Fruit fly (Drosophila melanogaster) whole organism, pupa: ENCODE results near the gene CG12011.

ENCODE experiments used
- CG10348 ChIP-seq: fragments of 200-800 bp; sonication (Bioruptor generic); IDR thresholded peaks from 2 replicates; pipeline ENCODE4 v1.3.6; 2022; ENCODE audit warnings: missing biosample characterization, missing genetic modification characterization
- CG12605 ChIP-seq: fragments of 200-800 bp; sonication (Bioruptor generic); IDR thresholded peaks from 2 replicates; pipeline ENCODE4 v1.3.6; 2022; ENCODE audit warnings: missing biosample characterization, missing genetic modification characterization
- CG13204 ChIP-seq: fragments of 200-800 bp; sonication (Bioruptor generic); optimal IDR thresholded peaks from 2 replicates; lab custom pipeline; 2018; ENCODE audit warnings: missing biosample characterization, mild to moderate bottlenecking, missing genetic modification characterization, moderate library complexity
- CG14655 ChIP-seq: fragments of 200-800 bp; sonication (Bioruptor generic); optimal IDR thresholded peaks from 3 replicates; lab custom pipeline; 2017; ENCODE audit warnings: mild to moderate bottlenecking, missing biosample characterization, missing genetic modification reagents, missing genetic modification characterization
- CG15710 ChIP-seq: fragments of 200-800 bp; sonication (Bioruptor generic); optimal IDR thresholded peaks from 2 replicates; lab custom pipeline; 2018; ENCODE audit warnings: missing biosample characterization, mild to moderate bottlenecking, missing genetic modification characterization, moderate library complexity
- CG17806 ChIP-seq: fragments of 200-800 bp; sonication (Bioruptor generic); optimal IDR thresholded peaks from 2 replicates; lab custom pipeline; 2018; ENCODE audit warnings: missing biosample characterization, mild to moderate bottlenecking, missing genetic modification characterization, moderate library complexity
- CG32121 ChIP-seq: fragments of 200-800 bp; sonication (Bioruptor generic); IDR thresholded peaks from 2 replicates; pipeline ENCODE4 v1.3.6; 2022; ENCODE audit warnings: missing biosample characterization, missing genetic modification characterization
- CG34367 ChIP-seq: fragments of 200-800 bp; sonication (Bioruptor generic); optimal IDR thresholded peaks from 2 replicates; lab custom pipeline; 2018; ENCODE audit warnings: missing biosample characterization, mild to moderate bottlenecking, missing genetic modification characterization
- CG4496 ChIP-seq: fragments of 200-800 bp; sonication (Bioruptor generic); IDR thresholded peaks from 3 replicates; pipeline ENCODE4 v1.3.6; 2022; ENCODE audit warnings: missing biosample characterization, missing genetic modification characterization
- CG8159 ChIP-seq: fragments of 200-800 bp; sonication (Bioruptor generic); optimal IDR thresholded peaks from 3 replicates; lab custom pipeline; 2018; ENCODE audit warnings: missing biosample characterization, mild to moderate bottlenecking, missing genetic modification characterization, moderate library complexity
- CG8301 ChIP-seq: fragments of 200-800 bp; sonication (Bioruptor generic); optimal IDR thresholded peaks from 2 replicates; lab custom pipeline; 2018; ENCODE audit warnings: missing biosample characterization, mild to moderate bottlenecking, missing genetic modification characterization
- CG9948 ChIP-seq: fragments of 200-800 bp; sonication (Bioruptor generic); optimal IDR thresholded peaks from 2 replicates; lab custom pipeline; 2018; ENCODE audit warnings: missing biosample characterization, mild to moderate bottlenecking, missing genetic modification characterization, moderate library complexity
- D1 ChIP-seq: fragments of 200-800 bp; sonication (Bioruptor generic); optimal IDR thresholded peaks from 2 replicates; lab custom pipeline; 2018; ENCODE audit warnings: missing biosample characterization, mild to moderate bottlenecking, missing genetic modification characterization, moderate library complexity
- EcR ChIP-seq: fragments of 200-800 bp; sonication (Bioruptor generic); optimal IDR thresholded peaks from 3 replicates; lab custom pipeline; 2019; ENCODE audit warnings: missing biosample characterization, missing genetic modification characterization, mild to moderate bottlenecking, moderate library complexity, missing genetic modification reagents
- Ets98B ChIP-seq: fragments of 200-800 bp; sonication (Bioruptor generic); IDR thresholded peaks from 2 replicates; pipeline ENCODE4 v1.3.6; 2022; ENCODE audit warnings: missing biosample characterization, missing genetic modification characterization
- Pif1A ChIP-seq: fragments of 200-800 bp; sonication (Bioruptor generic); optimal IDR thresholded peaks from 3 replicates; lab custom pipeline; 2016; ENCODE audit warnings: missing biosample characterization, missing genetic modification characterization
- Pif1B ChIP-seq: fragments of 200-800 bp; sonication (Bioruptor generic); optimal IDR thresholded peaks from 3 replicates; lab custom pipeline; 2016; ENCODE audit warnings: missing biosample characterization, missing genetic modification characterization
- Snoo ChIP-seq: fragments of 200-800 bp; sonication (Bioruptor generic); optimal IDR thresholded peaks from 3 replicates; lab custom pipeline; 2017; ENCODE audit warnings: missing biosample characterization, mild to moderate bottlenecking, missing genetic modification characterization, inconsistent platforms
- fd96Ca ChIP-seq: fragments of 200-800 bp; sonication (Bioruptor generic); IDR thresholded peaks from 3 replicates; pipeline ENCODE4 v1.3.6; 2022; ENCODE audit warnings: missing biosample characterization, missing genetic modification characterization
- gl ChIP-seq: fragments of 200-800 bp; sonication (Bioruptor generic); optimal IDR thresholded peaks from 2 replicates; lab custom pipeline; 2018; ENCODE audit warnings: missing biosample characterization, mild to moderate bottlenecking, missing genetic modification characterization
- rn ChIP-seq: fragments of 200-800 bp; sonication (Bioruptor generic); IDR thresholded peaks from 2 replicates; pipeline ENCODE4 v1.3.6; 2022; ENCODE audit warnings: missing biosample characterization, missing genetic modification characterization

The CG12011 gene

DNA sequence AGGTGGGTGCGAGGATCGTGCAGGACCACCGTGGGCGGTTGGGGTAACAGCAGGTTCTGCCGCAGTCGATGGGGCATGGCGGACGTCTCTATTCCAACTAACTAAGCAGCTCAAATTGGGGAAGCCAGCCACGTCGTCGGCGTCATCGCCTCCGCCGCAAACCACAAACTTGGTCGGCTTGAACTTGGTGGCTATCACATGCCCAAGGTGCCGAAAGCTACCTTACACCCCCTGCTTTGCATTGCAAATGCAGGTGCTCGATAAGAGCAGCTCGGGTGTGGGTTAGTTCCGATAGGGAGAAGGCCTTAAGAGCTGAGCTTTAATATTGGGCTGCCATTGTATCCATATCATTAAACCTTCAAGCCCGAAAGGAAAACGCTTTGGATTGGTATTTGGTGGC lies 24.4 kb upstream of the CG12011 start, which contains the start of gene RabX5:
Gene RabX5, minus strand, starts transcription at position 101 of the 400 bp plus-strand sequence.
- no peak for TF ChIP-seq Ets98B
- no peak for TF ChIP-seq CG15710 (tag; lab: Kevin White, UChicago)
- no peak for TF ChIP-seq CG17806 (tag; lab: Kevin White, UChicago)
- TF ChIP-seq CG9948 (tag; lab: Kevin White, UChicago), result no peak
- no peak for TF ChIP-seq CG4496 (GFP tag; lab: Robert Waterston, UW)
- TF ChIP-seq D1 (tag; lab: Kevin White, UChicago), result no peak
- TF ChIP-seq rn (GFP tag; lab: Robert Waterston, UW), result no peak
- no peak for TF ChIP-seq gl (tag; lab: Kevin White, UChicago)

DNA sequence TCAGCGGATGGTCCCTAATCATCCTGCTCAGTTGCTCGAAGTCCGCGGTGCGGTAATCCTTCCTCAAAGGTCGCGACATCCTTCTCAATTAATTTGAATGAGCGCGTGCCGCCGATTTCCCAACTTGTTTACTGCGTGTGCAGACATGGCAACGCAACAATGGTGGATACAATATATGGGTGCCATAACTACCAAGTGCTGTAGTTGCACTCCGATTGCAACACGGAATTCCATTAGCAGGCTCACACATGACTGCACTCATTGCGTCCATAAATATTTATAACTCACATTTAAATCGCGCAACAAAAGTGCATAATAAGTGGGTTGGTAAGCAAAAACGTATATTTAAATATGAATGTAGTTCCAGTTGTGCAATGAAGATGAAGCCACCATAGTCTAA lies 21.8 kb upstream of the CG12011 start, which contains the start of gene CG13930:
Gene CG13930, minus strand, starts transcription at position 101 of the 400 bp plus-strand sequence.
- TF ChIP-seq EcR (no peak), CG34367 (no peak), Pif1A (GFP tag; lab: Kevin White, UChicago) (no peak), CG12605 (GFP tag; lab: Robert Waterston, UW) (no peak), CG8301 (tag; lab: Kevin White, UChicago) (no peak), CG9948 (tag; lab: Kevin White, UChicago) (no peak), CG13204 (no peak), D1 (tag; lab: Kevin White, UChicago) (no peak), CG15710 (tag; lab: Kevin White, UChicago) (no peak), fd96Ca (GFP tag; lab: Robert Waterston, UW) (no peak), CG4496 (GFP tag; lab: Robert Waterston, UW) (no peak), Ets98B (no peak), CG14655 (GFP tag; lab: Kevin White, UChicago) (no peak), gl (tag; lab: Kevin White, UChicago) (no peak), rn (GFP tag; lab: Robert Waterston, UW) (no peak), Snoo (no peak), Pif1B (GFP tag; lab: Kevin White, UChicago) (no peak), CG32121 (GFP tag; lab: Robert Waterston, UW) (no peak), CG10348 (GFP tag; lab: Robert Waterston, UW) (no peak), CG17806 (tag; lab: Kevin White, UChicago) (no peak)

DNA sequence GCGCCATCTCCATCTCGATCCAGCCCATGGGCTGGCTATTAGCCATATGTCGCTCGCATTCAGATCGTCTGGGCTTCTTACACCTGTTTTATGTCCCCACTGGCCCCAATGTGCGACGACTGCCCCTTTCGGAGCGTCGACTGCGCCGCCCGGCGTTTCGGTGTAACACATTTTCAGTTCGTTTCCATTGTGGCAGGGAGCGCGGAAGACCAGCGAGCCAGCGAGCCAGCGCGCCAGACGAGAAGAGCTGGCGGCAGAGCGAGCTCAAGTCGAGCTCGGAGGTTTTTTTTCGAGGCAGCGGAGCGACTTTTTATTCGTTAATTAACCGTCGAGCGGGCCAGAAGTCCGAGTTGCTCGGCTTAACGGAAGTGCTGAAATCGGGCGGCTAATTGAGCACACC lies 20.0 kb upstream of the CG12011 start, which contains the start of gene CG7991:
Gene CG7991, plus strand, starts transcription at position 329 of the 400 bp plus-strand sequence.
- no peak for TF ChIP-seq rn (GFP tag; lab: Robert Waterston, UW)
- TF ChIP-seq EcR, result no peak
- TF ChIP-seq CG14655 (GFP tag; lab: Kevin White, UChicago), result no peak
- no peak for TF ChIP-seq CG17806 (tag; lab: Kevin White, UChicago)
- TF ChIP-seq CG4496 (GFP tag; lab: Robert Waterston, UW), result no peak; the same call in 2 of the 3 replicates
- TF ChIP-seq CG13204, result no peak
- no peak for TF ChIP-seq fd96Ca (GFP tag; lab: Robert Waterston, UW)
- no peak for TF ChIP-seq D1 (tag; lab: Kevin White, UChicago)
- TF ChIP-seq Snoo, result no peak
- TF ChIP-seq, all 21 proteins: peak for 0

DNA sequence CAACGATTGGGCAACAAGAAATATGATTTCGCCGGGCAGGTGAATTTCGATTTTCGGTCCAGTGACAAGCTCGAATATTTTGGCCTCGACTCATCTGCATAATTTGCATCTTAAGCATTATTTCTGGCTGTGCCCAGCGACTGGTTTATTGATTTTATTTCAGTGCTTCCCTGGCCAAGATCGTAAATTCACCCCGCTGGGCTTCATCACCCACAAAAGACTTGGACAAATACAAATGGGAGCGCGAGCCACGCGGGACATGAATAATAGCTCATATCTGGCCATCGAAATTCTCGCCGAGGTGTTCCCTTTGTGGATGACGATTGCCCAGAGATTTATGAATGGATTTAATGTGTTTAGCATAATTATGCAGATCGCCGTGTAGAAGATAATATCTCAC lies 19.2 kb upstream of the CG12011 start:
- TF ChIP-seq D1 (tag; lab: Kevin White, UChicago) (no peak), Ets98B (no peak), CG17806 (tag; lab: Kevin White, UChicago) (no peak), Snoo (no peak), EcR (no peak), CG34367 (no peak), CG8301 (tag; lab: Kevin White, UChicago) (no peak), Pif1B (GFP tag; lab: Kevin White, UChicago) (no peak), CG4496 (GFP tag; lab: Robert Waterston, UW) (no peak), fd96Ca (GFP tag; lab: Robert Waterston, UW) (no peak), CG9948 (tag; lab: Kevin White, UChicago) (no peak), Pif1A (GFP tag; lab: Kevin White, UChicago) (no peak), CG12605 (GFP tag; lab: Robert Waterston, UW) (no peak), CG15710 (tag; lab: Kevin White, UChicago) (no peak), gl (tag; lab: Kevin White, UChicago) (no peak)

DNA sequence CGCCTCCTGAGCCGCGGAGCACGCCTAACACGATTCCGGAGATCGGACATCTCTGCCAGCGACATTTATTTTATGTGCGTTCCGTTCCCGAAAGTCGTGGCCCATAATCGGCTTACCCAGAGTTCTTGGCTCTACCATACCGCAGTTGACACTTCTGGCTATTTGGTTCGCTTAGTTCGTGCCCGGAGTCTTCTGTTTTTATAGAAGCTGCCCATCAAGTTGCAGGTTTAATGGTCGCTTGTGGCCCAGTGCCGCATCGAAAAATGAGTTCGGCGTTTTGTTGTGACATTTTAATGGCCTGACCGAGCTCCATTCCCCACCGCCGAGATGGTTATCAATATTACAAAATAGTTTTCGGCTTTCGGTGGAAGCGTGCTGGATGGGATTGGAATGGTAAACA lies 18.2 kb upstream of the CG12011 start:
- TF ChIP-seq CG8301 (tag; lab: Kevin White, UChicago) (no peak), CG17806 (tag; lab: Kevin White, UChicago) (no peak)

DNA sequence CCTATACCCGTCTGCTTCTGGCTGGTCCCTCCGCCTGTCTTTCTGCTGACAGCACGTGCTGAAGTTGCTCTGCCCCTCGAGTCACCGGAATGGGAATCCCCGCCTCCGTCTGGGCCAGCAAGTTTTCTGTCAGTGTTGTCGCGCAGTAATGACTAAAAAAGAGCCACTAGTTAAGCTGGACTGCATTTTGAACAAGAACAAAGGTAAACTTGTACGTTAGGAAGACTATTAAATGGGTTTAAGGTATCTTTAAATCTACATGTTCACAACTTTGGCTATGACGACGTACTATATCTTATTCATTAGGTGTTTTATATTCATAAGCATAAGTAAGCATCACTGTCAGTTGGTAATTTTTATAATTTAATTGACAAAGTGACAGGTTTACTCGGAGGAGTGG lies 15.0 kb upstream of the CG12011 start:
- TF ChIP-seq Snoo (peak; percentile 39), fd96Ca (GFP tag; lab: Robert Waterston, UW) (no peak), Ets98B (no peak), rn (GFP tag; lab: Robert Waterston, UW) (no peak), Pif1B (GFP tag; lab: Kevin White, UChicago) (peak; percentile 11), CG32121 (GFP tag; lab: Robert Waterston, UW) (no peak), CG8159 (tag; lab: Kevin White, UChicago) (peak; percentile 61), CG14655 (GFP tag; lab: Kevin White, UChicago) (peak; percentile 35), CG13204 (no peak), CG34367 (no peak), D1 (tag; lab: Kevin White, UChicago) (no peak), CG17806 (tag; lab: Kevin White, UChicago) (peak; percentile 23), CG4496 (GFP tag; lab: Robert Waterston, UW) (no peak), CG8301 (tag; lab: Kevin White, UChicago) (peak; percentile 9), CG15710 (tag; lab: Kevin White, UChicago) (peak; percentile 38), gl (tag; lab: Kevin White, UChicago) (peak; percentile 5), Pif1A (GFP tag; lab: Kevin White, UChicago) (peak; percentile 36), CG10348 (GFP tag; lab: Robert Waterston, UW) (no peak), EcR (peak; percentile 23), CG9948 (tag; lab: Kevin White, UChicago) (peak; percentile 28), CG12605 (GFP tag; lab: Robert Waterston, UW) (no peak)
- TF ChIP-seq, all 21 proteins: peak for 11
